Worm (Caenorhabditis elegans) whole organism, L2 larva: ENCODE results near the gene K03A11.1.

ENCODE experiments used
- F13H6.1 ChIP-seq: sonication (generic microtip); optimal IDR thresholded peaks from 2 replicates; lab custom pipeline; 2016; ENCODE audit warnings: missing genetic modification characterization, missing compliant biosample characterization
- R02D3.7 ChIP-seq: fragments of 150-350 bp; optimal IDR thresholded peaks from 2 replicates; lab custom pipeline; 2014; ENCODE audit warnings: missing biosample characterization, missing genetic modification characterization
- Y55F3AM.14 ChIP-seq: fragments of 200-800 bp; sonication (Bioruptor generic); optimal IDR thresholded peaks from 2 replicates; lab custom pipeline; 2018; ENCODE audit warnings: mild to moderate bottlenecking, missing genetic modification characterization, missing compliant biosample characterization
- ZK546.5 ChIP-seq: sonication (generic microtip); optimal IDR thresholded peaks from 2 replicates; lab custom pipeline; 2017; ENCODE audit warnings: missing biosample characterization, missing genetic modification characterization
- alr-1 ChIP-seq: fragments of 150-350 bp; optimal IDR thresholded peaks from 2 replicates; lab custom pipeline; 2014; ENCODE audit warnings: missing biosample characterization, missing genetic modification characterization
- ama-1 ChIP-seq: fragments of 150-350 bp; optimal IDR thresholded peaks from 2 replicates; lab custom pipeline; 2018; ENCODE audit warnings: inconsistent platforms
- blmp-1 ChIP-seq: sonication (generic microtip); optimal IDR thresholded peaks from 2 replicates; lab custom pipeline; 2017; ENCODE audit warnings: missing genetic modification characterization, mild to moderate bottlenecking, missing compliant biosample characterization, antibody characterized with exemption, moderate library complexity; ENCODE audit not compliant: insufficient read depth
- ceh-16 ChIP-seq: fragments of 150-350 bp; optimal IDR thresholded peaks from 2 replicates; lab custom pipeline; 2014; ENCODE audit warnings: missing biosample characterization, missing genetic modification characterization
- ceh-82 ChIP-seq: fragments of 150-350 bp; optimal IDR thresholded peaks from 2 replicates; lab custom pipeline; 2014; ENCODE audit warnings: missing biosample characterization, missing genetic modification characterization
- crh-2 ChIP-seq: sonication (generic microtip); optimal IDR thresholded peaks from 2 replicates; lab custom pipeline; 2017; ENCODE audit warnings: missing biosample characterization, missing genetic modification characterization
- dmd-4 ChIP-seq: sonication (generic microtip); optimal IDR thresholded peaks from 2 replicates; lab custom pipeline; 2017; ENCODE audit warnings: missing biosample characterization, missing genetic modification characterization
- egl-27 ChIP-seq: sonication (generic microtip); optimal IDR thresholded peaks from 3 replicates; lab custom pipeline; 2017; ENCODE audit warnings: missing biosample characterization, missing genetic modification reagents, missing genetic modification characterization
- fos-1 ChIP-seq: fragments of 150-350 bp; optimal IDR thresholded peaks from 2 replicates; lab custom pipeline; 2014; ENCODE audit warnings: missing biosample characterization, missing genetic modification characterization
- gmeb-1 ChIP-seq: fragments of 150-350 bp; optimal IDR thresholded peaks from 2 replicates; lab custom pipeline; 2014; ENCODE audit warnings: missing biosample characterization, missing genetic modification characterization
- lsy-2 ChIP-seq, 2 experiments: fragments of 150-350 bp in 1 of 2; sonication (generic microtip) in 1 of 2; optimal IDR thresholded peaks; 2 replicates each; lab custom pipeline; 2014 to 2017; ENCODE audit warnings: missing biosample characterization in 2 of 2, missing genetic modification characterization in 2 of 2
- mab-5 ChIP-seq: fragments of 150-350 bp; optimal IDR thresholded peaks from 2 replicates; lab custom pipeline; 2014; ENCODE audit warnings: missing biosample characterization, missing genetic modification characterization
- mbf-1 ChIP-seq: sonication (generic microtip); optimal IDR thresholded peaks from 2 replicates; lab custom pipeline; 2017; ENCODE audit warnings: missing biosample characterization, missing genetic modification characterization
- mdl-1 ChIP-seq, 2 experiments: fragments of 150-350 bp in 1 of 2; sonication (generic microtip) in 1 of 2; optimal IDR thresholded peaks; 2 replicates each; lab custom pipeline; 2017; ENCODE audit warnings: missing biosample characterization in 2 of 2, missing genetic modification characterization in 2 of 2
- nhr-11 ChIP-seq: fragments of 150-350 bp; optimal IDR thresholded peaks from 2 replicates; lab custom pipeline; 2014; ENCODE audit warnings: missing biosample characterization, missing genetic modification characterization
- nhr-12 ChIP-seq: fragments of 150-350 bp; optimal IDR thresholded peaks from 2 replicates; lab custom pipeline; 2014; ENCODE audit warnings: missing biosample characterization, missing genetic modification characterization
- nhr-129 ChIP-seq: fragments of 150-350 bp; optimal IDR thresholded peaks from 2 replicates; lab custom pipeline; 2014; ENCODE audit warnings: missing biosample characterization, missing genetic modification characterization
- nhr-21 ChIP-seq: fragments of 150-350 bp; optimal IDR thresholded peaks from 2 replicates; lab custom pipeline; 2014; ENCODE audit warnings: missing biosample characterization, missing genetic modification characterization
- nhr-23 ChIP-seq: fragments of 150-350 bp; optimal IDR thresholded peaks from 2 replicates; lab custom pipeline; 2014; ENCODE audit warnings: missing biosample characterization, missing genetic modification reagents, missing genetic modification characterization
- nhr-237 ChIP-seq: fragments of 150-350 bp; optimal IDR thresholded peaks from 2 replicates; lab custom pipeline; 2014; ENCODE audit warnings: missing biosample characterization, missing genetic modification characterization
- nhr-25 ChIP-seq: fragments of 150-350 bp; sonication (generic microtip); optimal IDR thresholded peaks from 3 replicates; lab custom pipeline; 2014; ENCODE audit warnings: missing biosample characterization, missing genetic modification characterization
- nhr-6 ChIP-seq: fragments of 150-350 bp; optimal IDR thresholded peaks from 2 replicates; lab custom pipeline; 2014; ENCODE audit warnings: missing biosample characterization, missing genetic modification characterization
- sem-4 ChIP-seq: fragments of 150-350 bp; optimal IDR thresholded peaks from 2 replicates; lab custom pipeline; 2014; ENCODE audit warnings: missing biosample characterization, missing genetic modification reagents, missing genetic modification characterization
- skn-1 ChIP-seq: sonication (generic microtip); optimal IDR thresholded peaks from 2 replicates; lab custom pipeline; 2017; ENCODE audit warnings: missing biosample characterization, missing genetic modification characterization
- sma-3 ChIP-seq: sonication (generic microtip); optimal IDR thresholded peaks from 2 replicates; lab custom pipeline; 2016; ENCODE audit warnings: missing genetic modification reagents, missing genetic modification characterization, missing compliant biosample characterization
- sma-9 ChIP-seq, 2 experiments: fragments of 150-350 bp in 1 of 2; sonication (generic microtip) in 1 of 2; optimal IDR thresholded peaks; 2 replicates each; lab custom pipeline; 2014 to 2016; ENCODE audit warnings: missing genetic modification characterization in 2 of 2, mild to moderate bottlenecking in 1 of 2, missing biosample characterization in 1 of 2, missing compliant biosample characterization in 1 of 2, missing genetic modification reagents in 1 of 2, moderate library complexity in 1 of 2
- snpc-4 ChIP-seq: fragments of 150-350 bp; optimal IDR thresholded peaks from 2 replicates; lab custom pipeline; 2014; ENCODE audit warnings: missing biosample characterization, missing genetic modification characterization
- unc-39 ChIP-seq: fragments of 150-350 bp; optimal IDR thresholded peaks from 2 replicates; lab custom pipeline; 2014; ENCODE audit warnings: missing biosample characterization, missing genetic modification characterization
- unc-55 ChIP-seq: fragments of 150-350 bp; sonication (generic microtip); optimal IDR thresholded peaks from 3 replicates; lab custom pipeline; 2014; ENCODE audit warnings: missing biosample characterization, missing genetic modification reagents, missing genetic modification characterization
- unc-62 ChIP-seq: fragments of 150-350 bp; optimal IDR thresholded peaks from 2 replicates; lab custom pipeline; 2014; ENCODE audit warnings: missing biosample characterization, missing genetic modification reagents, missing genetic modification characterization
- zag-1 ChIP-seq: fragments of 150-350 bp; optimal IDR thresholded peaks from 2 replicates; lab custom pipeline; 2014; ENCODE audit warnings: missing biosample characterization, missing genetic modification characterization
- ztf-1 ChIP-seq: fragments of 200-800 bp; sonication (Bioruptor generic); conservative IDR thresholded peaks from 2 replicates; pipeline ENCODE4 v1.3.6; 2022; ENCODE audit warnings: missing genetic modification characterization, missing compliant biosample characterization
- ztf-11 ChIP-seq: sonication (generic microtip); optimal IDR thresholded peaks from 2 replicates; lab custom pipeline; 2017; ENCODE audit warnings: missing biosample characterization, missing genetic modification characterization

Gene K03A11.1

DNA sequence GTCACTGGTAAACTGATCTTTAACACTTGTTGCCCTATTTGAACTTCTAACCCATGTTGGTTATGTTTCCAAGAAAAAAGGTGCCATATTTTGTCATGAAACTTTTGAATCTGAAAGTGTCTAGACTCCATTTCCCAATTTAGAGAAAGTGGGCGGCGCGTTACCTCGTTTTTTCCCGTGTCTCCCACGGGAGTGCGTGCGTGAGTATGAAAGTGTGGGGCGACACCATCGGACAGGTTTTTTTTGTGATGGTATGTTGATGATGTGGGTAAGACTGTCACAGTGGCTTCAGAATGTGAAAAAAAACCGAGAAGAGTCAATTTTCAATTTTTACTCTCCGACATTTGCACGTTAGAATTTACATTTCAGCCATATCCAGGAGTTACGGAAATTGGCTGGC is 45.8 kb upstream of the K03A11.1 start:
- TF ChIP-seq blmp-1 (tag; lab: Kevin White, UChicago) = peak; percentile 16
- TF ChIP-seq nhr-25 (tag; lab: Kevin White, UChicago) = peak; percentile 64
- TF ChIP-seq ceh-82 (tag; lab: Kevin White, UChicago) = no peak
- TF ChIP-seq F13H6.1 (tag; lab: Kevin White, UChicago) = no peak
- TF ChIP-seq, all 48 proteins: peak for 2

DNA sequence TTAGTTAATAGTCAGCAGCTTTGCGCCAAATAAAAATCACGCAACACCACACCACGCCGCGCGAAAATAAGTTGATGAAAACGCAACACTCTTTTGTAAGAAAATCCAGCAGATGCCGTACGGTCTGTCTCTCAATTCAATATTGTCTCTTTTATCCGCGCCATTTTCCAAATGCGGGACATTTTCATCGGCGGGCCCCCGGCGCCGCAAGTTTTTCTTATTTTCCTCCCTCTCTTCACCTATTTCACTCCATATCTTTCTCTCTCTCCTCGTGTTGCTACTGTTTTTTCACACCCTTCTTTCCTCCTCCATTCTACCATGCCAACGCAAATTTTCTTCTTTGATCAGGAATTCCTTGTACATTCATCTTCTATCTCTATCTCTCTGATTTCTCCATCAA is 45.2 kb upstream of the K03A11.1 start:
- TF ChIP-seq nhr-25 (tag; lab: Kevin White, UChicago) = peak; percentile 24
- TF ChIP-seq alr-1 (tag; lab: Kevin White, UChicago) = no peak

DNA sequence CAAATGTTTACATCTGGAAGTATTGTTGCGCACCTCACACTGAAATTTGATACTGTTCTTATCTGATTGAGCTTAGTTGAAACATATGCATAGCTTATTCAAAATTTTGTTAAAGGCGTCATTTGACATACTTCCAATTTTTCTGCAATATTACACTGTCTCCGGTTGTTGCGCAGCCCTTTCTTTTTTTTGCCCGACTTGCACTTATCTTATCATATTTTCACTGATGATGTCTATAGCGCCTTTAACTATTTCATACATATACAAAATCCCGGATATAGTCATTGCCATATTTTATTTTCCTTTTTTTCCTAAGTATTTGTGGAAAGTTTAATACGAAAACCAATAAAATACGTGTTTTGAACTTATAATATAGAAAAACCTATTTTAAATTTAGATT is 44.8 kb upstream of the K03A11.1 start:
- TF ChIP-seq unc-55 (GFP tag; lab: Kevin White, UChicago) (no peak), ZK546.5 (no peak), nhr-23 (no peak), ztf-1 (no peak), crh-2 (tag; lab: Kevin White, UChicago) (no peak)

DNA sequence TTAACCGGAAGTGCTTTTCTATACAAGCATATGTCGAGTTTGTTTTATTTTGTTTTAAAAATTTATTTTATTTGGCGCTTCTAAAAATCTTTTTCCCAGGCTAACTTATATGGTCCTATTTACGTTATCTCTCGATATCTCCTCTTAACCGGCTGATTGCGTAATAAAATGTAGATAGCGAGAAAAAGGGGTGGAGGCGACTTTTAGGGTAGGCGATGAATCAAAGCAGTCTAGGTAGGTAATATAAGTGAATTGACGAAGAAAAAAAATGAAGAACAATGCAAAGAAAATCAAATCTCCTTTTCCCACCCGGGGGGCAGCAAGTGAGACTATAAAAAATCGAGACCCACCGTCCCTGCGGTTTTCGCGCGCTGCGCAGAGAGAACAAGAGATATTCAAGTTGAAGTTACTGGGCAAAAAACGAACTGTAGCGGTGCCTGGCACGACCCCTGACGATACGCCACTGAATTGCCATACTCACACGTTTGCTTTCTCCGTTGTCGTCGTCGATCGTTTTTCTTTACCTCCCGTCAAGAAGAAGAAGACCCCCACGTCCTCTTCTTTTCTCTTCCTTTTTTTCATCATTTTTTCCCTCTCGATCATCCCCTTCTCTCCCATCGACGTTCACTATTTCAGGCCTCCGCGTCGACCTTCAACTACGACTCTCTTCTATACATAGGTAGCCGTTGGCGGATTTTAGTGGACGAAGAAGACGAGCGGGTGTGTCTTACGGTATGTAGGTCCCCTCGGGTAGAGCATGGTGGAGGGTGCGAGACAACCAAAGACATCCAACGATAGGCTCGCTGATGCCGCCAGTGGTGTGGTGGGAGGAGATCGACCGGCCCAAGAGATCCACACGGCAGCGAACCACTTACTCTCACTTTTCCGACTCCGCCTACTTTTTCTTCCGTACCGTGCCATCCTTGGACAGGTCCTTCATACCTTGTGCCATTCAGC is 43.4 kb upstream of the K03A11.1 start, which contains the start of gene nhr-25:
Gene nhr-25 (plus strand): TSS at position 637 of the 957 bp plus-strand sequence.
- TF ChIP-seq sma-3 (GFP tag; lab: Kevin White, UChicago) (peak; percentile 78), ztf-11 (tag; lab: Kevin White, UChicago) (no peak), nhr-129 (tag; lab: Kevin White, UChicago) (no peak), ceh-16 (tag; lab: Kevin White, UChicago) (no peak), skn-1 (tag; lab: Kevin White, UChicago) (no peak), egl-27 (tag; lab: Kevin White, UChicago) (peak; percentile 23), blmp-1 (tag; lab: Kevin White, UChicago) (peak; percentile 94), lsy-2 (tag; optimal IDR thresholded peaks at IDR 0.05; lab: Kevin White, UChicago) (peak in 1 of 2 experiments; percentile 7), ZK546.5 (no peak), fos-1 (tag; lab: Kevin White, UChicago) (peak; percentile 35), nhr-21 (peak; percentile 57), nhr-11 (tag; lab: Kevin White, UChicago) (no peak), sma-9 (GFP tag; optimal IDR thresholded peaks at IDR 0.05; lab: Kevin White, UChicago) (peak; percentile 23), sma-9 (tag; optimal IDR thresholded peaks at IDR 0.05; lab: Kevin White, UChicago) (no peak), dmd-4 (no peak), nhr-25 (tag; lab: Kevin White, UChicago) (peak; percentile 96)

DNA sequence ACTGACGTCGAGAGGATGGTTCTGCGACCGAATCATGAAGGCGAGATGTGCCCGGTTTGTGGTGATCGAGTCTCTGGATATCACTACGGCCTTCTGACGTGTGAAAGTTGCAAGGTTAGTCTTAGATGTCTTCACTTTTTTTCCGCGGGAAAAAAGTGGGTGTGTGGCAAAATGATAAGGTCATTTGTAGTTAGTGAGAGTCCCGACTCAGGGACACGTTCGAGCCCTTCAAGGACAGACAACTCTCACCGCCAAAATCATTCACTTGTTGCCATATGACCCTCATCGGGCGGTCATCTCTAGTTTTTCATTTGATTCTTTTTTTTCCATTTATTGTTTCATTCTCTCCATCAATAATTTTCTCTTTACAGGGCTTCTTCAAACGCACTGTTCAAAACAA is 42.6 kb upstream of the K03A11.1 start:
- TF ChIP-seq ceh-16 (tag; lab: Kevin White, UChicago) (peak; percentile 41), sma-9 (GFP tag; optimal IDR thresholded peaks at IDR 0.05; lab: Kevin White, UChicago) (peak; percentile 69), sma-9 (tag; optimal IDR thresholded peaks at IDR 0.05; lab: Kevin White, UChicago) (no peak), ZK546.5 (no peak), unc-39 (no peak), nhr-25 (tag; lab: Kevin White, UChicago) (peak; percentile 99), snpc-4 (tag; lab: Kevin White, UChicago) (no peak), blmp-1 (tag; lab: Kevin White, UChicago) (peak; percentile 99)
- TF ChIP-seq, all 48 proteins: peak for 4

DNA sequence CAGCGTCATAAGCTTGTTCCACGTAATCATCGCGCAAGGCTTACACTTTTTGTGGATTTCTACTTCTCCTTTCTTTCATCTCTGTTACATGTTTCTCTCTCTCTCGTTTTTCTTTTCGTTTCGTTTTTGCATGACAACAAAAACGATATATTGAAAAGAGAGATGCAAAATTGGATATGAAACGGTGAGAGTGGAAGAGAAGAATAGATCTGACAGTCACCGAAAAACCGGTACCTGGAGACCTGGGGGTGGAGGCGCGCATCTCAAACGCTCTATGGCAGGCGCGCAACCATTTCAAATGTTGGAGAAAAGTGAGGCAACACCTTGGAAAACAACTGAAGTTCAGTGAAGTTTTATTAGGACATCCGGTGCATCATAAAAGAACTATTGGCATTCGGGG is 41.9 kb upstream of the K03A11.1 start:
- TF ChIP-seq mbf-1 (tag; lab: Kevin White, UChicago) (no peak), snpc-4 (tag; lab: Kevin White, UChicago) (no peak), sem-4 (tag; lab: Kevin White, UChicago) (peak; percentile 50), ceh-16 (tag; lab: Kevin White, UChicago) (peak; percentile 73), sma-3 (GFP tag; lab: Kevin White, UChicago) (no peak), nhr-12 (tag; lab: Kevin White, UChicago) (no peak), zag-1 (no peak), fos-1 (tag; lab: Kevin White, UChicago) (peak; percentile 31), blmp-1 (tag; lab: Kevin White, UChicago) (peak; percentile 91), unc-62 (GFP tag; lab: Kevin White, UChicago) (no peak), nhr-21 (peak; percentile 63), unc-55 (GFP tag; lab: Kevin White, UChicago) (no peak), R02D3.7 (no peak), lsy-2 (tag; optimal IDR thresholded peaks at IDR 0.05; lab: Kevin White, UChicago) (peak in 1 of 2 experiments; percentile 16), gmeb-1 (tag; lab: Kevin White, UChicago) (no peak), ama-1 (lab: Kevin White, UChicago) (no peak), mab-5 (tag; lab: Kevin White, UChicago) (no peak), mdl-1 (tag; optimal IDR thresholded peaks at IDR 0.05; lab: Kevin White, UChicago) (no peak), nhr-6 (tag; lab: Kevin White, UChicago) (no peak), F13H6.1 (tag; lab: Kevin White, UChicago) (no peak), nhr-11 (tag; lab: Kevin White, UChicago) (no peak), ztf-1 (no peak), sma-9 (GFP tag; optimal IDR thresholded peaks at IDR 0.05; lab: Kevin White, UChicago) (peak; percentile 46), sma-9 (tag; optimal IDR thresholded peaks at IDR 0.05; lab: Kevin White, UChicago) (no peak), nhr-237 (no peak), nhr-129 (tag; lab: Kevin White, UChicago) (no peak), ceh-82 (tag; lab: Kevin White, UChicago) (no peak), Y55F3AM.14 (GFP tag; lab: Kevin White, UChicago) (peak; percentile 76)
